Fruit fly (Drosophila melanogaster) whole organism, embryonic: ENCODE measurements around the gene Root.
A peak's percentile ranks its signal among the peaks of the same experiment; 100 is the strongest.

Source experiments
- Aef1 ChIP-seq: fragments of 200-800 bp; sonication (Bioruptor generic); IDR thresholded peaks from 3 replicates; pipeline ENCODE4 v1.3.6; 2022; ENCODE audit warnings: missing biosample characterization, missing genetic modification characterization
- Asciz ChIP-seq: fragments of 200-800 bp; sonication (Bioruptor generic); optimal IDR thresholded peaks from 2 replicates; lab custom pipeline; 2017; ENCODE audit warnings: missing biosample characterization, mild to moderate bottlenecking, missing genetic modification characterization, missing genetic modification reagents
- Bgb ChIP-seq: fragments of 200-800 bp; sonication (Bioruptor generic); IDR thresholded peaks from 2 replicates; pipeline ENCODE4 v1.3.6; 2022; ENCODE audit warnings: missing biosample characterization, missing genetic modification characterization; ENCODE audit not compliant: partially characterized antibody
- C15 ChIP-seq: fragments of 200-800 bp; sonication (Bioruptor generic); IDR thresholded peaks from 3 replicates; pipeline ENCODE4 v1.3.6; 2022; ENCODE audit warnings: missing biosample characterization, missing genetic modification characterization
- CG10431 ChIP-seq: fragments of 200-800 bp; sonication (Bioruptor generic); optimal IDR thresholded peaks from 3 replicates; lab custom pipeline; 2018; ENCODE audit warnings: missing biosample characterization, mild to moderate bottlenecking, missing genetic modification characterization
- CG10979 ChIP-seq: fragments of 200-800 bp; sonication (Bioruptor generic); optimal IDR thresholded peaks from 2 replicates; lab custom pipeline; 2018; ENCODE audit warnings: missing biosample characterization, mild to moderate bottlenecking, missing genetic modification characterization, moderate library complexity
- CG11093 ChIP-seq: fragments of 200-800 bp; sonication (Bioruptor generic); IDR thresholded peaks from 3 replicates; pipeline ENCODE4 v1.3.6; 2022; ENCODE audit warnings: missing biosample characterization, missing genetic modification characterization
- CG14860 ChIP-seq: fragments of 200-800 bp; sonication (Bioruptor generic); IDR thresholded peaks from 3 replicates; pipeline ENCODE4 v1.3.6; 2022; ENCODE audit warnings: missing biosample characterization, missing genetic modification characterization; ENCODE audit not compliant: partially characterized antibody
- CG15479 ChIP-seq: fragments of 200-800 bp; sonication (Bioruptor generic); optimal IDR thresholded peaks from 3 replicates; lab custom pipeline; 2019; ENCODE audit warnings: missing biosample characterization, mild to moderate bottlenecking, missing genetic modification characterization, moderate library complexity
- CG15696 ChIP-seq: fragments of 200-800 bp; sonication (Bioruptor generic); optimal IDR thresholded peaks from 2 replicates; lab custom pipeline; 2019; ENCODE audit warnings: missing biosample characterization, mild to moderate bottlenecking, missing genetic modification characterization, moderate library complexity
- CG16863 ChIP-seq: fragments of 200-800 bp; sonication (Bioruptor generic); optimal IDR thresholded peaks from 3 replicates; lab custom pipeline; 2016; ENCODE audit warnings: missing biosample characterization, missing genetic modification characterization
- CG17612 ChIP-seq: fragments of 200-800 bp; sonication (Bioruptor generic); IDR thresholded peaks from 2 replicates; pipeline ENCODE4 v1.3.6; 2022; ENCODE audit warnings: missing biosample characterization, missing genetic modification characterization
- CG32532 ChIP-seq: fragments of 200-800 bp; sonication (Bioruptor generic); IDR thresholded peaks from 2 replicates; pipeline ENCODE4 v1.3.6; 2022; ENCODE audit warnings: missing biosample characterization, missing genetic modification characterization
- CG32772 ChIP-seq: fragments of 200-800 bp; sonication (Bioruptor generic); IDR thresholded peaks from 2 replicates; pipeline ENCODE4 v1.3.6; 2022; ENCODE audit warnings: missing biosample characterization, missing genetic modification characterization
- CG4282 ChIP-seq: fragments of 200-800 bp; sonication (Bioruptor generic); optimal IDR thresholded peaks from 2 replicates; lab custom pipeline; 2016; ENCODE audit warnings: missing biosample characterization, missing genetic modification characterization
- CG4707 ChIP-seq: fragments of 200-800 bp; sonication (Bioruptor generic); optimal IDR thresholded peaks from 2 replicates; lab custom pipeline; 2018; ENCODE audit warnings: missing biosample characterization, mild to moderate bottlenecking, missing genetic modification characterization, moderate library complexity
- CG6654 ChIP-seq: fragments of 200-800 bp; sonication (Bioruptor generic); optimal IDR thresholded peaks from 2 replicates; lab custom pipeline; 2017; ENCODE audit warnings: missing biosample characterization, mild to moderate bottlenecking, missing genetic modification characterization
- CG7372 ChIP-seq: fragments of 200-800 bp; sonication (Bioruptor generic); IDR thresholded peaks from 2 replicates; pipeline ENCODE4 v1.3.6; 2022; ENCODE audit warnings: missing biosample characterization, missing genetic modification characterization
- CG7839 ChIP-seq: fragments of 200-800 bp; sonication (Bioruptor generic); optimal IDR thresholded peaks from 3 replicates; lab custom pipeline; 2018; ENCODE audit warnings: missing biosample characterization, mild to moderate bottlenecking, missing genetic modification characterization, moderate library complexity
- CG7928 ChIP-seq: fragments of 200-800 bp; sonication (Bioruptor generic); optimal IDR thresholded peaks from 2 replicates; lab custom pipeline; 2017; ENCODE audit warnings: missing biosample characterization, mild to moderate bottlenecking, missing genetic modification characterization
- CG9727 ChIP-seq: fragments of 200-800 bp; sonication (Bioruptor generic); optimal IDR thresholded peaks from 3 replicates; lab custom pipeline; 2017; ENCODE audit warnings: missing biosample characterization, mild to moderate bottlenecking, missing genetic modification characterization
- CoRest ChIP-seq: fragments of 200-800 bp; sonication (Bioruptor generic); optimal IDR thresholded peaks from 3 replicates; lab custom pipeline; 2018; ENCODE audit warnings: missing biosample characterization, mild to moderate bottlenecking, missing genetic modification characterization, moderate library complexity
- Doc2 ChIP-seq: fragments of 200-800 bp; sonication (Bioruptor generic); IDR thresholded peaks from 2 replicates; pipeline ENCODE4 v1.3.6; 2022; ENCODE audit warnings: missing biosample characterization, missing genetic modification characterization
- Hr51 ChIP-seq, 2 experiments: fragments of 200-800 bp; sonication (Bioruptor generic); optimal IDR thresholded peaks; 2 replicates in 1 of 2; 3 replicates in 1 of 2; lab custom pipeline; 2016 to 2018; ENCODE audit warnings: missing biosample characterization in 2 of 2, missing genetic modification characterization in 2 of 2, mild to moderate bottlenecking in 1 of 2, moderate library complexity in 1 of 2
- Kr ChIP-seq: fragments of 200-800 bp; sonication (Bioruptor generic); optimal IDR thresholded peaks from 2 replicates; lab custom pipeline; 2017; ENCODE audit warnings: missing biosample characterization, mild to moderate bottlenecking, missing genetic modification characterization
- Lhr ChIP-seq: fragments of 200-800 bp; sonication (Bioruptor generic); optimal IDR thresholded peaks from 3 replicates; lab custom pipeline; 2017; ENCODE audit warnings: mild to moderate bottlenecking, missing biosample characterization, missing genetic modification reagents, missing genetic modification characterization
- Mes4 ChIP-seq: fragments of 200-800 bp; sonication (Bioruptor generic); optimal IDR thresholded peaks from 2 replicates; lab custom pipeline; 2016; ENCODE audit warnings: missing biosample characterization, missing genetic modification characterization
- NC2β ChIP-seq: fragments of 200-800 bp; sonication (Bioruptor generic); optimal IDR thresholded peaks from 2 replicates; lab custom pipeline; 2016; ENCODE audit warnings: missing biosample characterization, missing genetic modification characterization
- Oli ChIP-seq: fragments of 200-800 bp; sonication (Bioruptor generic); optimal IDR thresholded peaks from 2 replicates; lab custom pipeline; 2018; ENCODE audit warnings: missing biosample characterization, mild to moderate bottlenecking, missing genetic modification characterization, moderate library complexity
- Opbp ChIP-seq: fragments of 200-800 bp; sonication (Bioruptor generic); IDR thresholded peaks from 3 replicates; pipeline ENCODE4 v1.3.6; 2022; ENCODE audit warnings: missing biosample characterization, missing genetic modification characterization; ENCODE audit not compliant: partially characterized antibody
- Sin3A ChIP-seq: fragments of >200 bp; optimal IDR thresholded peaks from 2 replicates; lab custom pipeline; 2018
- da ChIP-seq: fragments of 200-800 bp; sonication (Bioruptor generic); optimal IDR thresholded peaks from 2 replicates; lab custom pipeline; 2016; ENCODE audit warnings: missing biosample characterization, missing genetic modification characterization
- disco-r ChIP-seq: fragments of 200-800 bp; sonication (Bioruptor generic); optimal IDR thresholded peaks from 2 replicates; lab custom pipeline; 2016; ENCODE audit warnings: missing biosample characterization, missing genetic modification characterization
- en ChIP-seq: fragments of 200-800 bp; sonication (Bioruptor generic); optimal IDR thresholded peaks from 2 replicates; lab custom pipeline; 2016; ENCODE audit warnings: missing biosample characterization, missing genetic modification characterization
- fru ChIP-seq: fragments of >200 bp; optimal IDR thresholded peaks from 2 replicates; lab custom pipeline; 2017
- fu2 ChIP-seq: fragments of 200-800 bp; sonication (Bioruptor generic); optimal IDR thresholded peaks from 2 replicates; lab custom pipeline; 2016; ENCODE audit warnings: missing biosample characterization, missing genetic modification characterization
- gce ChIP-seq: fragments of 200-800 bp; sonication (Bioruptor generic); IDR thresholded peaks from 3 replicates; pipeline ENCODE4 v1.3.6; 2022; ENCODE audit warnings: missing biosample characterization, missing genetic modification characterization
- gem ChIP-seq: fragments of 200-800 bp; sonication (Bioruptor generic); optimal IDR thresholded peaks from 2 replicates; lab custom pipeline; 2019; ENCODE audit warnings: missing biosample characterization, mild to moderate bottlenecking, missing genetic modification characterization, moderate library complexity
- grau ChIP-seq: fragments of 200-800 bp; optimal IDR thresholded peaks from 3 replicates; lab custom pipeline; 2019; ENCODE audit warnings: missing biosample characterization, mild to moderate bottlenecking, missing genetic modification characterization, moderate library complexity
- h ChIP-seq: fragments of >200 bp; optimal IDR thresholded peaks from 2 replicates; lab custom pipeline; 2017
- hth ChIP-seq: fragments of >200 bp; optimal IDR thresholded peaks from 2 replicates; lab custom pipeline; 2017; ENCODE audit warnings: inconsistent platforms
- salm ChIP-seq: fragments of 200-800 bp; sonication (Bioruptor generic); optimal IDR thresholded peaks from 2 replicates; lab custom pipeline; 2018; ENCODE audit warnings: missing biosample characterization, mild to moderate bottlenecking, missing genetic modification characterization
- sna ChIP-seq: fragments of 200-800 bp; sonication (Bioruptor generic); IDR thresholded peaks from 2 replicates; pipeline ENCODE4 v1.3.6; 2022; ENCODE audit warnings: missing biosample characterization, missing genetic modification characterization; ENCODE audit not compliant: partially characterized antibody
- stc ChIP-seq: fragments of 200-800 bp; sonication (Bioruptor generic); IDR thresholded peaks from 2 replicates; pipeline ENCODE4 v1.3.6; 2022; ENCODE audit warnings: missing biosample characterization, missing genetic modification characterization
- tll ChIP-seq, 2 experiments: fragments of 200-800 bp in 1 of 2; fragments of >200 bp in 1 of 2; sonication (Bioruptor generic) in 1 of 2; optimal IDR thresholded peaks; 2 replicates each; lab custom pipeline; 2017 to 2019; ENCODE audit warnings: missing biosample characterization in 2 of 2, missing genetic modification characterization in 2 of 2, mild to moderate bottlenecking in 1 of 2, moderate library complexity in 1 of 2
- toy ChIP-seq: fragments of 200-800 bp; sonication (Bioruptor generic); IDR thresholded peaks from 2 replicates; pipeline ENCODE4 v1.3.6; 2022; ENCODE audit warnings: missing biosample characterization, missing genetic modification characterization
- ttk ChIP-seq: fragments of 200-800 bp; sonication (Bioruptor generic); IDR thresholded peaks from 2 replicates; pipeline ENCODE4 v2.1.2; 2022; ENCODE audit warnings: missing biosample characterization, missing genetic modification characterization
- unpg ChIP-seq: fragments of 200-800 bp; sonication (Bioruptor generic); optimal IDR thresholded peaks from 3 replicates; lab custom pipeline; 2018; ENCODE audit warnings: missing biosample characterization, mild to moderate bottlenecking, missing genetic modification characterization, moderate library complexity
- wek ChIP-seq: fragments of 200-800 bp; sonication (Bioruptor generic); optimal IDR thresholded peaks from 3 replicates; lab custom pipeline; 2018; ENCODE audit warnings: missing biosample characterization, mild to moderate bottlenecking, missing genetic modification characterization, moderate library complexity
- wor ChIP-seq: fragments of 200-800 bp; sonication (Bioruptor generic); IDR thresholded peaks from 2 replicates; pipeline ENCODE4 v1.3.6; 2022; ENCODE audit warnings: missing biosample characterization, missing genetic modification characterization

The Root gene

dm6 chr3R:24112320-24113069, 591 bp upstream of the Root start, which contains the start of gene CG13605 (continued):
- TF ChIP-seq Bgb (GFP tag; lab: Robert Waterston, UW) = peak; percentile 52
- peak; percentile 86 for TF ChIP-seq gem (tag; lab: Kevin White, UChicago)
- peak; percentile 27; the same call in 1 of the 2 replicates for TF ChIP-seq ttk
- peak; percentile 65; the same call in 1 of the 2 replicates for TF ChIP-seq stc (GFP tag; lab: Robert Waterston, UW)
- TF ChIP-seq CG32532 (GFP tag; lab: Robert Waterston, UW) = peak; percentile 89
- peak; percentile 54; the same call in 1 of the 3 replicates for TF ChIP-seq gce (GFP tag; lab: Robert Waterston, UW)
- TF ChIP-seq Doc2 = no peak
- TF ChIP-seq toy (GFP tag; lab: Robert Waterston, UW) = no peak
- peak; percentile 31 for TF ChIP-seq CG6654
- TF ChIP-seq CG17612 (GFP tag; lab: Robert Waterston, UW) = peak; percentile 14; the same call in 1 of the 2 replicates
- no peak for TF ChIP-seq disco-r (GFP tag; lab: Kevin White, UChicago)
- peak; percentile 29 to 79 for TF ChIP-seq Hr51 (GFP tag; optimal IDR thresholded peaks at IDR 0.05; lab: Kevin White, UChicago)
- no peak for TF ChIP-seq fu2 (GFP tag; lab: Kevin White, UChicago)
- TF ChIP-seq da = no peak
- TF ChIP-seq Oli (tag; lab: Kevin White, UChicago) = peak; percentile 74
- peak; percentile 41 for TF ChIP-seq CG32772 (GFP tag; lab: Robert Waterston, UW)
- TF ChIP-seq CG7372 (GFP tag; lab: Robert Waterston, UW) = no peak
- peak; percentile 34 for TF ChIP-seq Sin3A (lab: Kevin White, UChicago)
- peak; percentile 45 for TF ChIP-seq Lhr (GFP tag; lab: Kevin White, UChicago)
- peak; percentile 85 for TF ChIP-seq unpg (GFP tag; lab: Kevin White, UChicago)
- peak; percentile 77 for TF ChIP-seq CoRest (tag; lab: Kevin White, UChicago)
- TF ChIP-seq CG9727 = peak; percentile 71
- TF ChIP-seq en (GFP tag; lab: Kevin White, UChicago) = no peak
- peak; percentile 22 for TF ChIP-seq Mes4 (GFP tag; lab: Kevin White, UChicago)
- peak; percentile 77 for TF ChIP-seq grau (tag; lab: Kevin White, UChicago)
- TF ChIP-seq Asciz = peak; percentile 71
- TF ChIP-seq salm (tag; lab: Kevin White, UChicago) = peak; percentile 63
- peak; percentile 82 for TF ChIP-seq CG7839 (tag; lab: Kevin White, UChicago)
- TF ChIP-seq CG15479 (GFP tag; lab: Kevin White, UChicago) = no peak
- TF ChIP-seq fru = no peak
- peak; percentile 44; the same call in 1 of the 3 replicates for TF ChIP-seq C15 (GFP tag; lab: Robert Waterston, UW)
- TF ChIP-seq Opbp (GFP tag; lab: Robert Waterston, UW) = peak; percentile 64; the same call in 2 of the 3 replicates
- no peak for TF ChIP-seq CG14860 (GFP tag; lab: Robert Waterston, UW)
- TF ChIP-seq Aef1 (GFP tag; lab: Robert Waterston, UW) = peak; percentile 63; the same call in 2 of the 3 replicates
- peak; percentile 36 for TF ChIP-seq CG15696 (tag; lab: Kevin White, UChicago)
- TF ChIP-seq sna (GFP tag; lab: Robert Waterston, UW) = no peak
- TF ChIP-seq wor (GFP tag; lab: Robert Waterston, UW) = 0 out of 2 replicates have a peak, but pooled peaks have one; percentile 28
- TF ChIP-seq wek (GFP tag; lab: Kevin White, UChicago) = peak; percentile 35
- TF ChIP-seq hth (lab: Kevin White, UChicago) = no peak
- TF ChIP-seq CG11093 (GFP tag; lab: Robert Waterston, UW) = no peak
- TF ChIP-seq tll (GFP tag; optimal IDR thresholded peaks at IDR 0.05; lab: Kevin White, UChicago) = no peak
- TF ChIP-seq CG16863 (GFP tag; lab: Kevin White, UChicago) = no peak
- peak; percentile 69 for TF ChIP-seq CG10979
- peak; percentile 46 for TF ChIP-seq CG10431 (GFP tag; lab: Kevin White, UChicago)
- peak; percentile 16 for TF ChIP-seq CG4282
- TF ChIP-seq h = no peak
- peak; percentile 50 for TF ChIP-seq CG7928 (GFP tag; lab: Kevin White, UChicago)
- no peak for TF ChIP-seq Kr (GFP tag; lab: Kevin White, UChicago)
- TF ChIP-seq NC2β = peak; percentile 39
- peak; percentile 19 for TF ChIP-seq CG4707 (GFP tag; lab: Kevin White, UChicago)
